Worm (Caenorhabditis elegans): ENCODE results near the gene sec-15.

- no peak for TF ChIP-seq aly-2 (tag; optimal IDR thresholded peaks at IDR 0.05)
- TF ChIP-seq R02D3.7 (tag; optimal IDR thresholded peaks at IDR 0.05): no peak
- TF ChIP-seq nhr-28 (tag; optimal IDR thresholded peaks at IDR 0.05): no peak
- TF ChIP-seq zag-1 (tag; optimal IDR thresholded peaks at IDR 0.05): no peak
- TF ChIP-seq ama-1 (optimal IDR thresholded peaks at IDR 0.05): no peak
Observed at ce11 chrX:8857904-8858612, 22.5 kb upstream of the sec-15 start, which contains the start of gene C06E2.5.
